Fruit fly (Drosophila melanogaster): ENCODE data around the gene CG31145.
A peak's percentile ranks its signal among the peaks of the same experiment; 100 is the strongest.

Gene CG31145

DNA sequence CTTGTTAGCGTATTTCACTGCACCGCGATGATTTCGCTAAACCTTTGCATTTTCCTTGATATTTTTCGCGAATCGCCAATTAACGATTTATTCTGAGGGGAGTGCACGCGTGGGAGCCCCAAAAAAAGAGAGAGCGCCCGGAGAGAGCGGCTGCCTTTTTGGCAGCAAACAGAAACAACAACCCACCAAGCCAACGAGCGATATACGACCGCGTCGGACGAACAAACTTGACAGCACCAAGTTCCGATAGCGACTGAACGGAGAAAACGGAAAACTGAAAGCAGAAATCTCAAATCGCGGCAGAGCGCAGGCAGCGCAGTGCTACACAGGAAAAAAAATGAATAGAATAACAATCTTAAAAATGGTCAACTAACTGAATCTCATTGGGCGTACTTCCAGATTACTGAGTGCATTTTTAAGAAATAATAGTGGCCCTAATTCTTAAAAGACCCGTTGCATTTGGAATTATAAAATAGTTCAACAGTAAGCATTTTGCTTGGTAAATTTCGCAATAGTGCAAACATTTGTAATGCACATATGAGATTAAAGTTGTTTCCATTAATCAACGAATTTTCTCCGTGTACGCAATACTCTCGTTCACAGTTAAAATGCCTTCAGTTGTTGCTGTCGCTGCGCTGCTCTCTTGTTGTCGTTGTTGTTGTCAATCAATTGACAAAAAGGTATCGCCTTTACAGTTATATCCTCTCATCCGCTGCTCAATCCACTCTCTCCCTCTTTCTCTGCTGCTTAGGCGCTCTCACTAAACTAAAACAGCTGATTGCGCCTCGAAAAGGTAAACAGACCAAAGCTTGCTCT lies at the start of gene CG31145:
Gene CG31145 (minus strand): TSS at position 259 of the 816 bp plus-strand sequence.
- TF ChIP-seq CG17801 (GFP tag; optimal IDR thresholded peaks at IDR 0.05; ENCODE audit: partially characterized antibody): peak; percentile 98

DNA sequence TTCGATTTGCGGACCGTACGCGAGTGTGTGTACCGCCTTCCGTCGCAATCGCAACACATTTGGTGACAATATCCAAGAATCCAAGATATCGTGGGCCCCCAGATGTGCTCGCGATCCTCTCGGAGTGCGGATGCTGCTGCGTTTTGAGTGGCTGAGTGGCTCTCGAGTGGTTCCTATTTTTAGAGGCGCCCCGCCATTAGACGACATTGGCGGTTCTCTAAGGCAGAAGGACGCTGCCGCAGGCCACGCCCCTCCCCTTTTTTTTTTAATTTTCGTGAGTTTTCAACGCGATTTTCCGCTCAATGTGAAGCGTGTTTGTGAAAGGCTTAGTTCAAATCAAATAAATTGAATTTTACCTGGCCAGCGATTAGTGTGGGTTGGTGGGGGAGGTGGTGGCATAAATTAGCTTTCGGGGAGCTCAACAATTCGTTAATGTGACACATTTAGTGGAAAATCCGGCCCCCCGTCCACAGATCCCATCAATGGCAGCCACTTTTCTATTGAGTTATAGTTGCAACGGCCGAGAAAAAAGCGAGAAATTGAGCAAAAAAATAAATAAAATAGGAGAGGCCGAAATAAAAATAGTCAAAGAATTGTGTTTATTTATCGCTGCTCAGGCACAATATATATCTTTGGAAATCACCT lies 49.0 kb upstream of the CG31145 start, which contains the start of gene nau:
Gene nau (minus strand): TSS at position 61 of the 645 bp plus-strand sequence.
- no peak for TF ChIP-seq CG17801 (GFP tag; optimal IDR thresholded peaks at IDR 0.05; ENCODE audit: partially characterized antibody)

DNA sequence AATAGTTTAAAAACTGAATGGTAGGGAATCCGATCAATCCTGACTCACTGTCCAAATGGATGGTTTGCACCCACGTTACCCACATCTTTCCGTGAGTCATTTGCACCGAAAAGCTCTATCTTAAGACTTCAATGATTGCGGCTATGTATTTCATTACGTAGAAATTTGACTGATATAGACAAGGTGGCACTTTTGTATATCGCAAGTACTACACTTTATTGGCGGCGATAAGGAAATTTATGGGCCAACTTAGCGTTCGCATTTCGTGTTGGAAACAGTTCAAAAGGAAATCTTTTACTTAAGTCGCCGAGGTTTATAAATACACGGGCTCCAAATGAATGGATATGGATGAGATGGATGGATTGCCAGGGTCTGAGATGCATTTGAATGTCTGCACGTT lies 45.4 kb upstream of the CG31145 start:
- TF ChIP-seq CG17801 (GFP tag; optimal IDR thresholded peaks at IDR 0.05; ENCODE audit: partially characterized antibody): no peak

DNA sequence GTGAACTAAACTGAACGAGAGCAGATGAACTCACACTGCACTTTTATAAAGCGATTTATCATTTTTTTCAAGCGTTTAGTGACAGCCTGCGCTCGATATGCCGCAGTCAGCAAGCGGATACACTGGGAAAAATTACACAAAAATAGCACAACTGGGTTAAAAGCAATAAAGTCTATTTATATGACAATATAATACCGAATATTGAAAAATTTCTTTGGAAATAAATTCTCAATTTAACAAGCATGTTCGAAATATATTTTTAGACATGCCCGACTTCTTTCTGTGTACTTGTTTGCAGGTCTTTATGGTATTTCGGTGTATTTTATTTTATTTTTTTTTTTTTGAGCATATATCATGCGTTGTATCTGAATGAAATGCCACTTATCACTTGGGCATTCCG lies 44.4 kb upstream of the CG31145 start:
- TF ChIP-seq CG17801 (GFP tag; optimal IDR thresholded peaks at IDR 0.05; ENCODE audit: partially characterized antibody): no peak

DNA sequence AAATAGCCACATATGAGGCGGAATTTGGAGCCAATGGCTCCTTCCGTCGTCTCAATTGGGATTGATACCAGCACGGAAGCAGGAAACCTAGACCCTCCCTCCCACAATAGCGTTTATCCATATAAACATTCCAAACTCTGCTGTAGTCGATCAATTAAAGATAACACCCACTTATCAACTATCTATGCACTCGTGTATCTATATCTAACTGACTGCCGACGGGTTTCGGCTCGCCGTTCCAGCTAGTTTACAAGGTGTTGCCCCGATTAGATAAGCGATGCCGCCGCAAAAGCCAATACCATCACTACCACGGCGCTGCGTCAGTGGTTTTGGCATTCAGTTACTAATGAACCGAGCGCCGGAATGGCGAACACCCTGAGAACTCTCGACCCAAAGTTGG lies 41.7 kb upstream of the CG31145 start, which contains the start of gene CG10300:
Gene CG10300 (plus strand): TSS at position 333 of the 400 bp plus-strand sequence.
- TF ChIP-seq CG17801 (GFP tag; optimal IDR thresholded peaks at IDR 0.05; ENCODE audit: partially characterized antibody): no peak

DNA sequence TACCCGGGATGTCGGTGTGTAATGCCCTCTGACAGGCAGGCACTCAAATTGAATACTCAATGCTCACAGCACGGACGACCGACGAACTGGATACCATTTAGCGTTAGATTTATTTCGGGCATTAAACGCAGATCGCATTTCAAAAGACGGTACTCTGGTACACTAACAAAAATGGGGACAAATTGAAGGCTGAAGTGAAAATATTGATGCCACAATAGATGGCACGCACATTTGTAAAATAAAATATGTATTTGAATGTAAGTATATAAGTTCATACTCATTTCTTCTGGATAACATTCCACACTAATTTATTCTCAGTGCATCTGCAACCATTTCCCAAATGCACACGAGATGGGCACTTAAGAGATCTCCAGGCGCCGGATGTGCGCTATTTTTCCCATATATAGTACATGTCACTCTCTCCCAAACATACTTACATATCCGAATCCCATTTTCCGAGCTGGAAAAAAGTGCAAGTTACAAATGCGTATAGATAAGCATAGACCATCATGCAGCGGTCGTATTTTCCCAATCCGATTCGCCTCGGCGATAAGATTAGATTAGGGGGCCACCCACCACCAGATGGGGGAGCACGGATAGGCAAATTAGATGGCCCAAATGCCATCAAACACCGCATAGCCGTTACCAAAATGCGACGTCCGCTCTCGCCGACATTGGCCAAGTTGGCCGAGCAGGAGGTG lies 40.2 kb upstream of the CG31145 start, which contains the start of gene CG10301:
Gene CG10301 (plus strand): TSS at position 651 of the 701 bp plus-strand sequence.
- no peak for TF ChIP-seq CG17801 (GFP tag; optimal IDR thresholded peaks at IDR 0.05; ENCODE audit: partially characterized antibody)

DNA sequence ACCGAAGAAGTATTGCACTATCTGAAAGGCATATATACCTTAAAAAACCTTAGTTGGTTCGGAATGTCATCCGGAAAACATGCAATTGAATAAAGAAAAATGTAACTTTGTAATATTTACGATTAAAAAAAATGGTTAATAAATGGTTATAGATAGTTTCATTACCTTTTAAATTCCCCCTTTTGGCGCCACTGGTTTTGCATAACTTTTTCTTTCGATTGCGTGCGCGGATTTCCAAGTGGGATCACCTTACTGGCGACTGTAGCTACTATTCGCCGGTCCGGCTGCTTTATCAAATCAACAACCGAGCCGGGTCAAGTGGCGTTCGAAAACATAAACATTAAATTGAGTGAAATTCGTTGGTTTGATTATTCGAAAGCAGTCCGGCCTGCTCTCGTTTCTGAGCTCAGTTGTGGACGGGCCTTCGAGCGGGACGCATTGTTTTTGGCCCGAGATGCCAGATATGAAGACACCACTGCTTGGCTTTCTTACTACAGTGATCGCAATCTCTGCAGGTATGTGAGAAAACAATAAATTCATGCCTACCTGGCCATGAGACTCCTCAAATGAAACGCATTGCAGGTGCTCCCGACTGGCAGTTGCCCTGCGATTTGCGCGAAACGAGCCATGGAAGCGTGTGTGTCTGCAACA lies 35.0 kb upstream of the CG31145 start, which contains the start of gene Gba1b:
Gene Gba1b (plus strand): TSS at position 422 of the 651 bp plus-strand sequence.
- TF ChIP-seq CG17801 (GFP tag; optimal IDR thresholded peaks at IDR 0.05; ENCODE audit: partially characterized antibody): no peak

DNA sequence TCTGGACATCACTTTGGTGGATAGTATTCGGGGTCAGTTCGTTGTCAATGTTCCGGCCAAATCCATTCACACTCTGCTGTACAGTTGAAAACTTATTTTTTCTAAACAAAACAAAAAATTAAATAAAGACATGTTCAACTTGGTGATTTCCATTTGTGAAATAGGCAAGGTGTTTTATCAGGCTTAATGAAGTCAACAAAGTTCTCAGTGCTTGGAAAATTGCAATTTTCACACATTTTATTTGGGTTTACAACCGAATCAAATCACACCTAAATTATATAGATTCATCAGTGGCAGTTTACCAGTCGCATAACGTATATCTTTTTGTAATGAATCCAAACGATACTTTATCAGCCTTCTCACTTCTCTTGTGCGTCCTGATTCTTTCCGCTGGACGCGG lies 33.0 kb upstream of the CG31145 start, which contains the start of gene Qsox4:
Gene Qsox4 (plus strand): TSS at position 301 of the 400 bp plus-strand sequence.
- no peak for TF ChIP-seq CG17801 (GFP tag; optimal IDR thresholded peaks at IDR 0.05; ENCODE audit: partially characterized antibody)

DNA sequence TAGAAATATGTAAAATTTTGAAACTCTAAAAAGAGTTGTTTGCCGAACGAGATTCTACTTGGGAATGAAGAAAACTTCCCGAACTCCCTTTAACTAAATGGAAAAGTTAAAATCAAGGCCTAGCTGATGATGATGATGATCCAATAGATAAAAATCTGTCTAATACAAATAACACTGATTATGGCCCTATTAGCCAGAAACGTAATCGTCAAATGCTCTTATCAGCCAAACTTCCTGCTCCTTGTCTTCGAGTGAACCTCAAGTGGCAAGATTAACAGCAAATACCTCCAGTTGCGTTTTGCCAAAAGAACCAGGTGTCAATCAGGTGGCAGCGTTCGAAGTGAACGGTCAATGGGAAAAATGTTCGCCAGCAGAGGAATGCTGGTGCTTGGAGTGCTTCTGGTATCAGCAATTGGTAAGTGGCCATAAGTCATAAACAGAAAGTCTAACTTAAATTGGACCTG lies 30.9 kb upstream of the CG31145 start, which contains the start of the genes CG31468 and Gba1a:
Gene CG31468 (minus strand): TSS at position 51 of the 464 bp plus-strand sequence.
Gene Gba1a (plus strand): TSS at position 318 of the 464 bp plus-strand sequence.
- no peak for TF ChIP-seq CG17801 (GFP tag; optimal IDR thresholded peaks at IDR 0.05; ENCODE audit: partially characterized antibody)

DNA sequence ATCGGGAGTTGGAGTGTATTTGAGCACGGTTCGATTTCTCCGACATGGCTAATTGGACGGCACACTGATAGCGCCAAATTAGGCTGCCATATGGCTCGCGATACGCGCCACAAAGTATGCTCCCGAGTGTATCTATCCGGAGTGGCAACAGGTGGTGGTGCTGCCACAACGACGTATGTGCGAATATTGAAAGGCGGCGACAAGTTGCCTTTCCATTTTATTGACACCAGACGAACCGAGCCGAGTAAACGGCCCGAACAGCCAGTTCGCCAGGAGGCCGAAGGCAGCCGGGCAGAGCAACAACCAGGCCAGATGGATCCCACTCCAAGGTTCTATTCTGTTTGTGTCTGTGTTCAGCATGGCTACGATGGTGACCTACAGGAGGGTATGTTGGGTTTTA lies 29.4 kb upstream of the CG31145 start, which contains the start of gene prt:
Gene prt (minus strand): TSS at position 193 of the 400 bp plus-strand sequence.
- TF ChIP-seq CG17801 (GFP tag; optimal IDR thresholded peaks at IDR 0.05; ENCODE audit: partially characterized antibody): no peak

DNA sequence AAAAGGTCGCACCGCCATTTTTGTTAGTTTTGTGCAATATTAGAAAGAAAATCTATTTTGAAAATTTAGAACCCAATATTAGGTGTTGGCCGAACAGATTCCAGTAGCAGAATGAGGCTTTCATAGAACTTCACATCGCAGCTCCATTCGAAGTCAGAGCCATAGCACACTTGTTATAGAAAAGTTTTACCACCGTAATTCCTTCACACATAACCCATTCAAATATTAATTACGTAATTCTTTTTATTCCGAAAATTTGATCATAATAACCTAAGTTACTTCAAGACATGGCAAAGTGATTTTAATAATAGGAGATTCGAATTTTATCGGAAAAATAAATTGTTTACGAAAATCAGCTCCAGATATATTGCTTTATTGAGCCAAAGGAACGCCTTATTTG lies 26.7 kb upstream of the CG31145 start, which contains the start of gene CG10252:
Gene CG10252 (minus strand): TSS at position 101 of the 400 bp plus-strand sequence.
- TF ChIP-seq CG17801 (GFP tag; optimal IDR thresholded peaks at IDR 0.05; ENCODE audit: partially characterized antibody): no peak

DNA sequence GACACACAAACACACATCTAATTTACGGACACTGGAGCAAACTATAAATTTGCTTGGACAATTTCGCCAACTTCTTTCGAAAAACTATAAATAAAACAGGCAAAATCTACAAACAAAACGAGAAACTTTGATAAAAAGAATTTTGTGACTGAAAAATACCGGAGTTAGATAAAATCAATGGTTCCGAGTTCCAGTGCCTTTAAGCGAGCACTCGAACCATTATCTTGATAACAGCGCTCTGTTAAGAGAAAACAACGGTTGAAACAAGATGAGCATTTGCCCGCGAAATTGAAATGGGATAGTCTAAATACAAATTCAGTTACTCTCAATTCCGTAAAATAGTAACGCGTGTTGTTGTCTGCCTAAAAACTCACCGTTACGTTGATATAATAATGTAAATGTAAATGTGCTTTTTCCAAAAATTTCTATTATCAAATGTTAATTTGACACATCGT lies 25.1 kb upstream of the CG31145 start, which contains the start of gene CG10254:
Gene CG10254 (minus strand): TSS at position 405 of the 455 bp plus-strand sequence.
- TF ChIP-seq CG17801 (GFP tag; optimal IDR thresholded peaks at IDR 0.05; ENCODE audit: partially characterized antibody): no peak

DNA sequence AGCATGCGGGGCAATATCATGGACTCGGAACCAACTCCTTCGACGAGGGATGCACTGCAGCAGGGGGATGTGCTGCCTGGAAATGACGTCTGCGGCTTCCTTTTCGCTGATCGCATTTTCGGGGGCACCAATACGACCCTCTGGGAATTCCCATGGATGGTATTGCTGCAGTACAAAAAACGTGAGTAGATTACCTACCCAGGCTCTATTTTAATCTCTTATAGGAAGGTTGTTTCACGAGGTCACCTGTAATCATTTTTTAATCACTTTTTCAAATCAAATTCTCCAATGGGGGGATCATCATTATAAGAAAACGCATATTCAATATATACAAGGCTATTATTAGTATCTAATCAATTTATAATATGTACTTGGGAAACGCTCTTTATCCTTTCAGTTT lies 17.5 kb upstream of the CG31145 start:
- no peak for TF ChIP-seq CG17801 (GFP tag; optimal IDR thresholded peaks at IDR 0.05; ENCODE audit: partially characterized antibody)

DNA sequence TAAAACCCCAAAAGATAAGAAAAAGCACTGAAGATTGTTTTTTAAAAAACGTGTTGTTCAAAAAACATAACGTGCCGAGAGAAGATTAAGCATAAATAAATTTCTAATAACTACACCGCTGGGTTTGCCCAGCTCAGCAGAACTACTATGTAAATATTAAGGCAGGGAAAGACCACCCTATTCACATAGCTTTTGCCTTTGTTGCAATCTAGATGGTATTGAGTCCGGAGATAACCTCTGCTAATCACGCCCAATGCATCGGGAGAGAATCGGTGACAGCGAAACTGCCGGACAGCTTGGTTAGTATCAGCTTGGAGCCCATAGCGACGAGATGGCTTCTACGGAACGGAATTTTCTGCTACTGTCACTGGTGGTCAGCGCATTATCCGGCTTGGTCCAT lies 16.5 kb upstream of the CG31145 start, which contains the start of gene SPE:
Gene SPE (plus strand): TSS at position 301 of the 400 bp plus-strand sequence.
- no peak for TF ChIP-seq CG17801 (GFP tag; optimal IDR thresholded peaks at IDR 0.05; ENCODE audit: partially characterized antibody)

Data from ovary, adult (tissue).